Worm (Caenorhabditis elegans) whole organism, early embryonic: ENCODE data around the gene F18H3.4.

ENCODE experiments used
- ama-1 ChIP-seq: fragments of 150-350 bp; optimal IDR thresholded peaks from 2 replicates; lab custom pipeline; 2014
- ceh-13 ChIP-seq: fragments of 200-800 bp; sonication (Bioruptor generic); optimal IDR thresholded peaks from 2 replicates; lab custom pipeline; 2018; ENCODE audit warnings: mild to moderate bottlenecking, missing genetic modification characterization, missing compliant biosample characterization
- flt-1 ChIP-seq: fragments of 200-800 bp; sonication (Bioruptor generic); IDR thresholded peaks from 2 replicates; pipeline ENCODE4 v1.3.6; 2022; ENCODE audit warnings: missing genetic modification characterization, missing compliant biosample characterization
- hnd-1 ChIP-seq: sonication (generic microtip); optimal IDR thresholded peaks from 2 replicates; lab custom pipeline; 2016; ENCODE audit warnings: missing genetic modification characterization, missing compliant biosample characterization
- pes-1 ChIP-seq: fragments of 200-800 bp; sonication (Bioruptor generic); IDR thresholded peaks from 2 replicates; pipeline ENCODE4 v1.3.6; 2022; ENCODE audit warnings: missing genetic modification reagents, missing genetic modification characterization, missing compliant biosample characterization
- scrt-1 ChIP-seq: fragments of 200-800 bp; sonication (Bioruptor generic); IDR thresholded peaks from 2 replicates; pipeline ENCODE4 v1.3.6; 2022; ENCODE audit warnings: missing genetic modification characterization, missing compliant biosample characterization
- tra-4 ChIP-seq: sonication (generic microtip); optimal IDR thresholded peaks from 2 replicates; lab custom pipeline; 2017; ENCODE audit warnings: missing genetic modification characterization, missing compliant biosample characterization

ce11 chrX:13530015-13530778 is 1.3 kb downstream of the F18H3.4 start:
- TF ChIP-seq hnd-1 (tag; lab: Kevin White, UChicago) (no peak), ama-1 (lab: Kevin White, UChicago) (no peak), scrt-1 (no peak), ceh-13 (GFP tag; lab: Kevin White, UChicago) (no peak), tra-4 (no peak), flt-1 (GFP tag; lab: Robert Waterston, UW) (no peak), pes-1 (no peak)
